Fruit fly (Drosophila melanogaster) whole organism, prepupa: Measurements from ENCODE around the gene Qsox2.

Source experiments
- Blimp-1 ChIP-seq: fragments of 200-800 bp; sonication (Bioruptor generic); optimal IDR thresholded peaks from 3 replicates; lab custom pipeline; 2017; ENCODE audit warnings: missing biosample characterization, missing genetic modification characterization, mild to moderate bottlenecking, moderate library complexity, missing genetic modification reagents
- CG10669 ChIP-seq: fragments of 200-800 bp; sonication (Bioruptor generic); optimal IDR thresholded peaks from 3 replicates; lab custom pipeline; 2018; ENCODE audit warnings: missing biosample characterization, mild to moderate bottlenecking, missing genetic modification characterization, moderate library complexity
- CG1621 ChIP-seq: fragments of 200-800 bp; sonication (Bioruptor generic); optimal IDR thresholded peaks from 3 replicates; lab custom pipeline; 2018; ENCODE audit warnings: missing biosample characterization, mild to moderate bottlenecking, missing genetic modification characterization
- CG3032 ChIP-seq: fragments of 200-800 bp; optimal IDR thresholded peaks from 2 replicates; lab custom pipeline; 2019; ENCODE audit warnings: missing biosample characterization, mild to moderate bottlenecking, missing genetic modification characterization, moderate library complexity
- CG3919 ChIP-seq: fragments of 200-800 bp; sonication (Bioruptor generic); optimal IDR thresholded peaks from 3 replicates; lab custom pipeline; 2016; ENCODE audit warnings: missing biosample characterization, missing genetic modification characterization
- CG7368 ChIP-seq: fragments of 200-800 bp; sonication (Bioruptor generic); optimal IDR thresholded peaks from 3 replicates; lab custom pipeline; 2016; ENCODE audit warnings: missing biosample characterization, missing genetic modification characterization
- CG8319 ChIP-seq: fragments of 200-800 bp; sonication (Bioruptor generic); optimal IDR thresholded peaks from 3 replicates; lab custom pipeline; 2016; ENCODE audit warnings: missing biosample characterization, missing genetic modification characterization
- Ets96B ChIP-seq: fragments of 200-800 bp; optimal IDR thresholded peaks from 2 replicates; lab custom pipeline; 2019; ENCODE audit warnings: missing biosample characterization, mild to moderate bottlenecking, missing genetic modification characterization, moderate library complexity
- Gug ChIP-seq: fragments of 200-800 bp; sonication (Bioruptor generic); IDR thresholded peaks from 2 replicates; pipeline ENCODE4 v1.3.6; 2022; ENCODE audit warnings: missing biosample characterization, missing genetic modification characterization
- Smox ChIP-seq: fragments of 200-800 bp; sonication (Bioruptor generic); optimal IDR thresholded peaks from 3 replicates; lab custom pipeline; 2016; ENCODE audit warnings: missing biosample characterization, missing genetic modification characterization
- Sox15 ChIP-seq: fragments of 200-800 bp; sonication (Bioruptor generic); optimal IDR thresholded peaks from 3 replicates; lab custom pipeline; 2016; ENCODE audit warnings: missing biosample characterization, missing genetic modification characterization
- cyc ChIP-seq: fragments of 200-800 bp; sonication (Bioruptor generic); optimal IDR thresholded peaks from 3 replicates; lab custom pipeline; 2016; ENCODE audit warnings: missing biosample characterization, missing genetic modification characterization
- dsx ChIP-seq: fragments of 200-800 bp; optimal IDR thresholded peaks from 3 replicates; lab custom pipeline; 2019; ENCODE audit warnings: missing biosample characterization, mild to moderate bottlenecking, missing genetic modification characterization, moderate library complexity; ENCODE audit not compliant: poor library complexity, severe bottlenecking

- TF ChIP-seq Ets96B (no peak), Smox (GFP tag; lab: Kevin White, UChicago) (no peak), CG10669 (GFP tag; lab: Kevin White, UChicago) (no peak), CG1621 (tag; lab: Kevin White, UChicago) (no peak), Sox15 (GFP tag; lab: Kevin White, UChicago) (no peak), CG3919 (no peak), Blimp-1 (GFP tag; lab: Kevin White, UChicago) (no peak), Gug (GFP tag; lab: Robert Waterston, UW) (no peak), CG8319 (GFP tag; lab: Kevin White, UChicago) (no peak), cyc (GFP tag; lab: Kevin White, UChicago) (no peak), CG7368 (no peak), CG3032 (no peak), dsx (GFP tag; lab: Kevin White, UChicago) (no peak)
These were observed 40.6 kb downstream of the Qsox2 start for dm6 chr3R:21954056-21954650.
